Fruit fly (Drosophila melanogaster): ENCODE measurements around the gene hzg.

DNA sequence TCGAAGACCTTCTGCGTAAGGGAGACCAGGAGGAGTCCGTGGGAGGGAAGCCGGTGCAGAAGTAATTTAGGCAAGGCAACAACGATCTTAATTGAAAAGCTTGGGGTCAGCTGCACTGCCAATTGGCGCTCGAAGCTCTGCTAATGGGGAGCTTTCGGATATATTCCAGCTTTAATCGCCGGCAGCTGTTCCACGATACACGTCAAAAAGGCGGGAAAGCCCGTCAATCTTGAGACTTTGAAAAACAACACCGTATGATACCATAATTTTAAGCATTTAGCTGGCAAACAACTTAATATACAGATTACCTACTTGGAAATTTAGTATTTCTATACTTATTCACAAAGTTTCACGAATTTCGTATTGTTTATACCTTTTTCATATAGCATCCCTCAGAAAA is 23.1 kb downstream of the hzg start:
- TF ChIP-seq pan (optimal IDR thresholded peaks at IDR 0.05): no peak
- TF ChIP-seq Hr78 (GFP tag; optimal IDR thresholded peaks at IDR 0.05): no peak
- TF ChIP-seq foxo (GFP tag; optimal IDR thresholded peaks at IDR 0.05): no peak
- no peak for TF ChIP-seq CG32264 (GFP tag; optimal IDR thresholded peaks at IDR 0.05)
- TF ChIP-seq dl (GFP tag; optimal IDR thresholded peaks at IDR 0.05; ENCODE audit: insufficient read depth in 1 of 2, partially characterized antibody in 2 of 2): no peak
- no peak for TF ChIP-seq psq (GFP tag; optimal IDR thresholded peaks at IDR 0.05)
- no peak for TF ChIP-seq OdsH (GFP tag; optimal IDR thresholded peaks at IDR 0.05)
- TF ChIP-seq h (GFP tag; optimal IDR thresholded peaks at IDR 0.05): no peak
- TF ChIP-seq CrebA (GFP tag; optimal IDR thresholded peaks at IDR 0.05; ENCODE audit: borderline replicate concordance): no peak
- TF ChIP-seq lola (GFP tag; optimal IDR thresholded peaks at IDR 0.05): no peak
- TF ChIP-seq brk (GFP tag; optimal IDR thresholded peaks at IDR 0.05): no peak
- no peak for TF ChIP-seq Dif (GFP tag; optimal IDR thresholded peaks at IDR 0.05; ENCODE audit: partially characterized antibody)
- no peak for TF ChIP-seq Mio (GFP tag; optimal IDR thresholded peaks at IDR 0.05)
- TF ChIP-seq fru (GFP tag; optimal IDR thresholded peaks at IDR 0.05): no peak

Data from whole organism, wandering third instar larva.